Worm (Caenorhabditis elegans) whole organism, L1 larva: ENCODE data around the gene map-1.

Experiments used
- aly-2 ChIP-seq: fragments of 150-350 bp; optimal IDR thresholded peaks from 2 replicates; lab custom pipeline; 2014; ENCODE audit warnings: missing biosample characterization, missing genetic modification characterization
- ama-1 ChIP-seq: fragments of 150-350 bp; optimal IDR thresholded peaks from 2 replicates; lab custom pipeline; 2014
- ces-1 ChIP-seq: fragments of 150-350 bp; optimal IDR thresholded peaks from 2 replicates; lab custom pipeline; 2014; ENCODE audit warnings: missing biosample characterization, missing genetic modification reagents, missing genetic modification characterization
- dpl-1 ChIP-seq, 3 experiments: fragments of 150-350 bp in 2 of 3; sonication (generic microtip) in 1 of 3; optimal IDR thresholded peaks; 2 replicates each; lab custom pipeline; 2014 to 2017; ENCODE audit warnings: missing biosample characterization in 3 of 3, missing genetic modification characterization in 3 of 3, missing genetic modification reagents in 3 of 3
- egl-27 ChIP-seq, 2 experiments: fragments of 150-350 bp in 1 of 2; sonication (generic microtip); optimal IDR thresholded peaks; 3 replicates each; lab custom pipeline; 2017 to 2018; ENCODE audit warnings: missing biosample characterization in 2 of 2, missing genetic modification characterization in 2 of 2, missing genetic modification reagents in 2 of 2
- lin-15B ChIP-seq: fragments of 150-350 bp; sonication (generic microtip); optimal IDR thresholded peaks from 3 replicates; lab custom pipeline; 2014; ENCODE audit warnings: missing biosample characterization, missing genetic modification characterization
- lin-35 ChIP-seq, 2 experiments: fragments of 150-350 bp; optimal IDR thresholded peaks; 2 replicates each; lab custom pipeline; 2014; ENCODE audit warnings: missing biosample characterization in 2 of 2, missing genetic modification characterization in 2 of 2, missing genetic modification reagents in 2 of 2
- mep-1 ChIP-seq: fragments of 150-350 bp; optimal IDR thresholded peaks from 2 replicates; lab custom pipeline; 2014; ENCODE audit warnings: missing biosample characterization, missing genetic modification characterization
- nhr-12 ChIP-seq: sonication (generic microtip); optimal IDR thresholded peaks from 2 replicates; lab custom pipeline; 2017; ENCODE audit warnings: missing biosample characterization, missing genetic modification characterization
- nhr-71 ChIP-seq: sonication (generic microtip); optimal IDR thresholded peaks from 2 replicates; lab custom pipeline; 2016; ENCODE audit warnings: mild to moderate bottlenecking, missing genetic modification characterization, moderate library complexity, missing compliant biosample characterization
- nhr-76 ChIP-seq: sonication (generic microtip); optimal IDR thresholded peaks from 2 replicates; lab custom pipeline; 2017; ENCODE audit warnings: missing biosample characterization, missing genetic modification characterization
- pqm-1 ChIP-seq: sonication (generic microtip); optimal IDR thresholded peaks from 3 replicates; lab custom pipeline; 2017; ENCODE audit warnings: missing biosample characterization, missing genetic modification characterization
- snpc-4 ChIP-seq: fragments of 150-350 bp; optimal IDR thresholded peaks from 2 replicates; lab custom pipeline; 2014; ENCODE audit warnings: missing biosample characterization, missing genetic modification characterization

ce11 chrIV:3665089-3665488 lies 21.6 kb downstream of the map-1 start:
- TF ChIP-seq pqm-1 (tag; lab: Kevin White, UChicago), result no peak
- TF ChIP-seq ces-1 (GFP tag; lab: Kevin White, UChicago), result no peak
- TF ChIP-seq nhr-12, result no peak
- TF ChIP-seq mep-1, result no peak
- TF ChIP-seq nhr-71, result no peak
- no peak for TF ChIP-seq snpc-4 (tag; lab: Kevin White, UChicago)
- no peak for TF ChIP-seq dpl-1 (GFP tag; optimal IDR thresholded peaks at IDR 0.05; lab: Kevin White, UChicago)
- no peak for TF ChIP-seq nhr-76 (tag; lab: Kevin White, UChicago)
- no peak for TF ChIP-seq aly-2
- no peak for TF ChIP-seq egl-27 (tag; optimal IDR thresholded peaks at IDR 0.05; lab: Kevin White, UChicago)
- TF ChIP-seq lin-35 (GFP tag; optimal IDR thresholded peaks at IDR 0.05; lab: Kevin White, UChicago), result no peak
- TF ChIP-seq lin-15B (tag; lab: Kevin White, UChicago), result no peak
- TF ChIP-seq ama-1 (lab: Kevin White, UChicago), result no peak
